Worm (Caenorhabditis elegans) whole organism, L2 larva: Measurements from ENCODE around the gene arrd-6.

Experiments
- C34F6.9 ChIP-seq: fragments of 150-350 bp; optimal IDR thresholded peaks from 2 replicates; lab custom pipeline; 2014; ENCODE audit warnings: missing biosample characterization, missing genetic modification characterization
- F13H6.1 ChIP-seq: sonication (generic microtip); optimal IDR thresholded peaks from 2 replicates; lab custom pipeline; 2016; ENCODE audit warnings: missing genetic modification characterization, missing compliant biosample characterization
- R02D3.7 ChIP-seq: fragments of 150-350 bp; optimal IDR thresholded peaks from 2 replicates; lab custom pipeline; 2014; ENCODE audit warnings: missing biosample characterization, missing genetic modification characterization
- Y55F3AM.14 ChIP-seq: fragments of 200-800 bp; sonication (Bioruptor generic); optimal IDR thresholded peaks from 2 replicates; lab custom pipeline; 2018; ENCODE audit warnings: mild to moderate bottlenecking, missing genetic modification characterization, missing compliant biosample characterization
- ZK546.5 ChIP-seq: sonication (generic microtip); optimal IDR thresholded peaks from 2 replicates; lab custom pipeline; 2017; ENCODE audit warnings: missing biosample characterization, missing genetic modification characterization
- alr-1 ChIP-seq: fragments of 150-350 bp; optimal IDR thresholded peaks from 2 replicates; lab custom pipeline; 2014; ENCODE audit warnings: missing biosample characterization, missing genetic modification characterization
- aly-2 ChIP-seq: fragments of 150-350 bp; optimal IDR thresholded peaks from 2 replicates; lab custom pipeline; 2014; ENCODE audit warnings: missing biosample characterization, missing genetic modification characterization
- ama-1 ChIP-seq: fragments of 150-350 bp; optimal IDR thresholded peaks from 2 replicates; lab custom pipeline; 2018; ENCODE audit warnings: inconsistent platforms
- blmp-1 ChIP-seq: sonication (generic microtip); optimal IDR thresholded peaks from 2 replicates; lab custom pipeline; 2017; ENCODE audit warnings: missing genetic modification characterization, mild to moderate bottlenecking, missing compliant biosample characterization, antibody characterized with exemption, moderate library complexity; ENCODE audit not compliant: insufficient read depth
- ceh-16 ChIP-seq: fragments of 150-350 bp; optimal IDR thresholded peaks from 2 replicates; lab custom pipeline; 2014; ENCODE audit warnings: missing biosample characterization, missing genetic modification characterization
- ceh-82 ChIP-seq: fragments of 150-350 bp; optimal IDR thresholded peaks from 2 replicates; lab custom pipeline; 2014; ENCODE audit warnings: missing biosample characterization, missing genetic modification characterization
- crh-2 ChIP-seq: sonication (generic microtip); optimal IDR thresholded peaks from 2 replicates; lab custom pipeline; 2017; ENCODE audit warnings: missing biosample characterization, missing genetic modification characterization
- dmd-4 ChIP-seq: sonication (generic microtip); optimal IDR thresholded peaks from 2 replicates; lab custom pipeline; 2017; ENCODE audit warnings: missing biosample characterization, missing genetic modification characterization
- egl-27 ChIP-seq: sonication (generic microtip); optimal IDR thresholded peaks from 3 replicates; lab custom pipeline; 2017; ENCODE audit warnings: missing biosample characterization, missing genetic modification reagents, missing genetic modification characterization
- elt-1 ChIP-seq: fragments of 150-350 bp; optimal IDR thresholded peaks from 2 replicates; lab custom pipeline; 2014; ENCODE audit warnings: missing biosample characterization, missing genetic modification characterization
- elt-3 ChIP-seq: sonication (generic microtip); optimal IDR thresholded peaks from 2 replicates; lab custom pipeline; 2017; ENCODE audit warnings: missing biosample characterization, missing genetic modification characterization
- fos-1 ChIP-seq: fragments of 150-350 bp; optimal IDR thresholded peaks from 2 replicates; lab custom pipeline; 2014; ENCODE audit warnings: missing biosample characterization, missing genetic modification characterization
- gmeb-1 ChIP-seq: fragments of 150-350 bp; optimal IDR thresholded peaks from 2 replicates; lab custom pipeline; 2014; ENCODE audit warnings: missing biosample characterization, missing genetic modification characterization
- lin-11 ChIP-seq: fragments of 150-350 bp; sonication (generic microtip); optimal IDR thresholded peaks from 2 replicates; lab custom pipeline; 2014; ENCODE audit warnings: missing biosample characterization, missing genetic modification characterization, inconsistent platforms, mixed read lengths
- lin-13 ChIP-seq: fragments of 150-350 bp; optimal IDR thresholded peaks from 2 replicates; lab custom pipeline; 2014; ENCODE audit warnings: missing biosample characterization, missing genetic modification reagents, missing genetic modification characterization
- lin-39 ChIP-seq: fragments of 150-350 bp; optimal IDR thresholded peaks from 2 replicates; lab custom pipeline; 2014; ENCODE audit warnings: missing biosample characterization, missing genetic modification reagents, missing genetic modification characterization
- lsy-2 ChIP-seq, 2 experiments: fragments of 150-350 bp in 1 of 2; sonication (generic microtip) in 1 of 2; optimal IDR thresholded peaks; 2 replicates each; lab custom pipeline; 2014 to 2017; ENCODE audit warnings: missing biosample characterization in 2 of 2, missing genetic modification characterization in 2 of 2
- mab-5 ChIP-seq: fragments of 150-350 bp; optimal IDR thresholded peaks from 2 replicates; lab custom pipeline; 2014; ENCODE audit warnings: missing biosample characterization, missing genetic modification characterization
- mbf-1 ChIP-seq: sonication (generic microtip); optimal IDR thresholded peaks from 2 replicates; lab custom pipeline; 2017; ENCODE audit warnings: missing biosample characterization, missing genetic modification characterization
- mdl-1 ChIP-seq, 2 experiments: fragments of 150-350 bp in 1 of 2; sonication (generic microtip) in 1 of 2; optimal IDR thresholded peaks; 2 replicates each; lab custom pipeline; 2017; ENCODE audit warnings: missing biosample characterization in 2 of 2, missing genetic modification characterization in 2 of 2
- nhr-10 ChIP-seq: sonication (generic microtip); optimal IDR thresholded peaks from 2 replicates; lab custom pipeline; 2017; ENCODE audit warnings: missing biosample characterization, missing genetic modification characterization
- nhr-11 ChIP-seq: fragments of 150-350 bp; optimal IDR thresholded peaks from 2 replicates; lab custom pipeline; 2014; ENCODE audit warnings: missing biosample characterization, missing genetic modification characterization
- nhr-12 ChIP-seq: fragments of 150-350 bp; optimal IDR thresholded peaks from 2 replicates; lab custom pipeline; 2014; ENCODE audit warnings: missing biosample characterization, missing genetic modification characterization
- nhr-129 ChIP-seq: fragments of 150-350 bp; optimal IDR thresholded peaks from 2 replicates; lab custom pipeline; 2014; ENCODE audit warnings: missing biosample characterization, missing genetic modification characterization
- nhr-21 ChIP-seq: fragments of 150-350 bp; optimal IDR thresholded peaks from 2 replicates; lab custom pipeline; 2014; ENCODE audit warnings: missing biosample characterization, missing genetic modification characterization
- nhr-23 ChIP-seq: fragments of 150-350 bp; optimal IDR thresholded peaks from 2 replicates; lab custom pipeline; 2014; ENCODE audit warnings: missing biosample characterization, missing genetic modification reagents, missing genetic modification characterization
- nhr-237 ChIP-seq: fragments of 150-350 bp; optimal IDR thresholded peaks from 2 replicates; lab custom pipeline; 2014; ENCODE audit warnings: missing biosample characterization, missing genetic modification characterization
- nhr-25 ChIP-seq: fragments of 150-350 bp; sonication (generic microtip); optimal IDR thresholded peaks from 3 replicates; lab custom pipeline; 2014; ENCODE audit warnings: missing biosample characterization, missing genetic modification characterization
- nhr-6 ChIP-seq: fragments of 150-350 bp; optimal IDR thresholded peaks from 2 replicates; lab custom pipeline; 2014; ENCODE audit warnings: missing biosample characterization, missing genetic modification characterization
- nhr-77 ChIP-seq: fragments of 150-350 bp; optimal IDR thresholded peaks from 2 replicates; lab custom pipeline; 2014; ENCODE audit warnings: missing biosample characterization, missing genetic modification characterization
- peb-1 ChIP-seq: fragments of 150-350 bp; optimal IDR thresholded peaks from 2 replicates; lab custom pipeline; 2014; ENCODE audit warnings: missing biosample characterization, missing genetic modification characterization
- sem-4 ChIP-seq: fragments of 150-350 bp; optimal IDR thresholded peaks from 2 replicates; lab custom pipeline; 2014; ENCODE audit warnings: missing biosample characterization, missing genetic modification reagents, missing genetic modification characterization
- skn-1 ChIP-seq: sonication (generic microtip); optimal IDR thresholded peaks from 2 replicates; lab custom pipeline; 2017; ENCODE audit warnings: missing biosample characterization, missing genetic modification characterization
- sma-3 ChIP-seq: sonication (generic microtip); optimal IDR thresholded peaks from 2 replicates; lab custom pipeline; 2016; ENCODE audit warnings: missing genetic modification reagents, missing genetic modification characterization, missing compliant biosample characterization
- sma-9 ChIP-seq, 2 experiments: fragments of 150-350 bp in 1 of 2; sonication (generic microtip) in 1 of 2; optimal IDR thresholded peaks; 2 replicates each; lab custom pipeline; 2014 to 2016; ENCODE audit warnings: missing genetic modification characterization in 2 of 2, mild to moderate bottlenecking in 1 of 2, missing biosample characterization in 1 of 2, missing compliant biosample characterization in 1 of 2, missing genetic modification reagents in 1 of 2, moderate library complexity in 1 of 2
- snpc-4 ChIP-seq: fragments of 150-350 bp; optimal IDR thresholded peaks from 2 replicates; lab custom pipeline; 2014; ENCODE audit warnings: missing biosample characterization, missing genetic modification characterization
- unc-39 ChIP-seq: fragments of 150-350 bp; optimal IDR thresholded peaks from 2 replicates; lab custom pipeline; 2014; ENCODE audit warnings: missing biosample characterization, missing genetic modification characterization
- unc-55 ChIP-seq: fragments of 150-350 bp; sonication (generic microtip); optimal IDR thresholded peaks from 3 replicates; lab custom pipeline; 2014; ENCODE audit warnings: missing biosample characterization, missing genetic modification reagents, missing genetic modification characterization
- unc-62 ChIP-seq: fragments of 150-350 bp; optimal IDR thresholded peaks from 2 replicates; lab custom pipeline; 2014; ENCODE audit warnings: missing biosample characterization, missing genetic modification reagents, missing genetic modification characterization
- zag-1 ChIP-seq: fragments of 150-350 bp; optimal IDR thresholded peaks from 2 replicates; lab custom pipeline; 2014; ENCODE audit warnings: missing biosample characterization, missing genetic modification characterization
- ztf-1 ChIP-seq: fragments of 200-800 bp; sonication (Bioruptor generic); conservative IDR thresholded peaks from 2 replicates; pipeline ENCODE4 v1.3.6; 2022; ENCODE audit warnings: missing genetic modification characterization, missing compliant biosample characterization
- ztf-11 ChIP-seq: sonication (generic microtip); optimal IDR thresholded peaks from 2 replicates; lab custom pipeline; 2017; ENCODE audit warnings: missing biosample characterization, missing genetic modification characterization
- ztf-4 ChIP-seq: fragments of 150-350 bp; optimal IDR thresholded peaks from 2 replicates; lab custom pipeline; 2014; ENCODE audit warnings: missing biosample characterization, missing genetic modification characterization

Gene arrd-6

ce11 chrII:11184757-11185341 lies 42.3 kb downstream of the arrd-6 start, which contains the start of gene lir-3:
lir-3 (minus strand) TSS chrII:11184807.
- no peak for TF ChIP-seq skn-1 (tag; lab: Kevin White, UChicago)
- no peak for TF ChIP-seq nhr-237 (tag; lab: Kevin White, UChicago)
- peak; percentile 24 for TF ChIP-seq F13H6.1 (tag; lab: Kevin White, UChicago)
- no peak for TF ChIP-seq elt-3 (tag; lab: Kevin White, UChicago)
- TF ChIP-seq blmp-1 (tag; lab: Kevin White, UChicago), result no peak
- TF ChIP-seq lin-11 (tag; lab: Kevin White, UChicago), result no peak
- TF ChIP-seq gmeb-1, result no peak
- no peak for TF ChIP-seq nhr-11 (tag; lab: Kevin White, UChicago)
- TF ChIP-seq nhr-25 (tag; lab: Kevin White, UChicago), result no peak
- peak; percentile 7 for TF ChIP-seq sma-9 (GFP tag; optimal IDR thresholded peaks at IDR 0.05; lab: Kevin White, UChicago)
- no peak for TF ChIP-seq sma-9 (tag; optimal IDR thresholded peaks at IDR 0.05; lab: Kevin White, UChicago)
- no peak for TF ChIP-seq lin-39
- no peak for TF ChIP-seq fos-1 (tag; lab: Kevin White, UChicago)
- TF ChIP-seq ceh-16 (tag; lab: Kevin White, UChicago), result no peak
- no peak for TF ChIP-seq nhr-12 (tag; lab: Kevin White, UChicago)
- TF ChIP-seq aly-2 (tag; lab: Kevin White, UChicago), result no peak
- no peak for TF ChIP-seq nhr-6 (tag; lab: Kevin White, UChicago)
- TF ChIP-seq zag-1, result no peak
- TF ChIP-seq ztf-4 (tag; lab: Kevin White, UChicago), result no peak
- TF ChIP-seq nhr-23 (tag; lab: Kevin White, UChicago), result no peak
- TF ChIP-seq snpc-4 (tag; lab: Kevin White, UChicago), result no peak
- peak; percentile 21 for TF ChIP-seq nhr-129 (tag; lab: Kevin White, UChicago)
- TF ChIP-seq mdl-1 (tag; optimal IDR thresholded peaks at IDR 0.05; lab: Kevin White, UChicago), result no peak
- no peak for TF ChIP-seq ama-1 (lab: Kevin White, UChicago)
- no peak for TF ChIP-seq R02D3.7 (tag; lab: Kevin White, UChicago)
- no peak for TF ChIP-seq Y55F3AM.14 (GFP tag; lab: Kevin White, UChicago)
- TF ChIP-seq lsy-2 (tag; optimal IDR thresholded peaks at IDR 0.05; lab: Kevin White, UChicago), result peak in 1 of 2 experiments; percentile 37
- TF ChIP-seq nhr-21 (tag; lab: Kevin White, UChicago), result no peak
- no peak for TF ChIP-seq egl-27 (tag; lab: Kevin White, UChicago)
- no peak for TF ChIP-seq peb-1 (tag; lab: Kevin White, UChicago)
- no peak for TF ChIP-seq sma-3 (GFP tag; lab: Kevin White, UChicago)
- peak; percentile 36 for TF ChIP-seq unc-55 (GFP tag; lab: Kevin White, UChicago)
- TF ChIP-seq nhr-77 (tag; lab: Kevin White, UChicago), result no peak
- no peak for TF ChIP-seq sem-4 (tag; lab: Kevin White, UChicago)
- no peak for TF ChIP-seq ZK546.5 (tag; lab: Kevin White, UChicago)
- no peak for TF ChIP-seq ztf-1
- TF ChIP-seq dmd-4 (tag; lab: Kevin White, UChicago), result no peak
- no peak for TF ChIP-seq alr-1 (tag; lab: Kevin White, UChicago)
- no peak for TF ChIP-seq nhr-10 (tag; lab: Kevin White, UChicago)
- no peak for TF ChIP-seq ztf-11
- TF ChIP-seq unc-39, result no peak
- peak; percentile 52 for TF ChIP-seq C34F6.9
- no peak for TF ChIP-seq lin-13
- no peak for TF ChIP-seq elt-1 (tag; lab: Kevin White, UChicago)
- TF ChIP-seq ceh-82 (tag; lab: Kevin White, UChicago), result no peak
- TF ChIP-seq mab-5 (tag; lab: Kevin White, UChicago), result no peak
- no peak for TF ChIP-seq unc-62
- no peak for TF ChIP-seq crh-2 (tag; lab: Kevin White, UChicago)
- TF ChIP-seq mbf-1 (tag; lab: Kevin White, UChicago), result no peak
